Fruit fly (Drosophila melanogaster): ENCODE data around the gene CG14342.

The CG14342 gene

dm6 chr2L:1217892-1218473 is 14.0 kb downstream of the CG14342 start:
- TF ChIP-seq psq (optimal IDR thresholded peaks at IDR 0.05) (no peak), insv (optimal IDR thresholded peaks at IDR 0.05) (no peak), Sin3A (optimal IDR thresholded peaks at IDR 0.05) (no peak), Myc (optimal IDR thresholded peaks at IDR 0.05) (no peak), ttk (optimal IDR thresholded peaks at IDR 0.05) (no peak), h (optimal IDR thresholded peaks at IDR 0.05) (no peak)

dm6 chr2L:1218475-1218874 is 14.5 kb downstream of the CG14342 start:
- TF ChIP-seq Myc (optimal IDR thresholded peaks at IDR 0.05), result no peak
- no peak for TF ChIP-seq Sin3A (optimal IDR thresholded peaks at IDR 0.05)
- no peak for TF ChIP-seq ttk (optimal IDR thresholded peaks at IDR 0.05)
- no peak for TF ChIP-seq h (optimal IDR thresholded peaks at IDR 0.05)

dm6 chr2L:1218993-1219392 is 15.0 kb downstream of the CG14342 start, which contains the start of gene CG42329:
Gene CG42329, plus strand, starts transcription at chr2L:1219293.
- TF ChIP-seq h (optimal IDR thresholded peaks at IDR 0.05) (no peak), Myc (optimal IDR thresholded peaks at IDR 0.05) (no peak), psq (optimal IDR thresholded peaks at IDR 0.05) (no peak), insv (optimal IDR thresholded peaks at IDR 0.05) (no peak), ttk (optimal IDR thresholded peaks at IDR 0.05) (no peak), Sin3A (optimal IDR thresholded peaks at IDR 0.05) (no peak)

dm6 chr2L:1230691-1231090 is 26.7 kb downstream of the CG14342 start:
- TF ChIP-seq psq (optimal IDR thresholded peaks at IDR 0.05), result no peak
- TF ChIP-seq Sin3A (optimal IDR thresholded peaks at IDR 0.05), result no peak
- no peak for TF ChIP-seq ttk (optimal IDR thresholded peaks at IDR 0.05)
- TF ChIP-seq Myc (optimal IDR thresholded peaks at IDR 0.05), result no peak
- TF ChIP-seq h (optimal IDR thresholded peaks at IDR 0.05), result no peak
- TF ChIP-seq insv (optimal IDR thresholded peaks at IDR 0.05), result no peak

- no peak for TF ChIP-seq psq (optimal IDR thresholded peaks at IDR 0.05)
- TF ChIP-seq h (optimal IDR thresholded peaks at IDR 0.05), result no peak
Observed at dm6 chr2L:1239736-1240135, 35.7 kb downstream of the CG14342 start, which contains the start of gene CG5397. Gene CG5397, plus strand, starts transcription at chr2L:1240036.

dm6 chr2L:1253235-1253634 is 49.2 kb downstream of the CG14342 start:
- no peak for TF ChIP-seq h (optimal IDR thresholded peaks at IDR 0.05)
- no peak for TF ChIP-seq Sin3A (optimal IDR thresholded peaks at IDR 0.05)
- no peak for TF ChIP-seq Myc (optimal IDR thresholded peaks at IDR 0.05)
- no peak for TF ChIP-seq psq (optimal IDR thresholded peaks at IDR 0.05)
- TF ChIP-seq insv (optimal IDR thresholded peaks at IDR 0.05), result no peak
- TF ChIP-seq ttk (optimal IDR thresholded peaks at IDR 0.05), result no peak

Measured in Kc167 (cell line).